Fruit fly (Drosophila melanogaster) whole organism, embryonic: Measurements from ENCODE around the gene Rpn10.
A peak's percentile ranks its signal among the peaks of the same experiment; 100 is the strongest.

Experiments
- B-H1 ChIP-seq: fragments of 200-800 bp; sonication (Bioruptor generic); IDR thresholded peaks from 3 replicates; pipeline ENCODE4 v1.3.6; 2022; ENCODE audit warnings: missing biosample characterization, missing genetic modification characterization
- BtbVII ChIP-seq: fragments of 200-800 bp; sonication (Bioruptor generic); optimal IDR thresholded peaks from 3 replicates; lab custom pipeline; 2017; ENCODE audit warnings: missing biosample characterization, mild to moderate bottlenecking, missing genetic modification characterization
- CG10274 ChIP-seq: fragments of 200-800 bp; sonication (Bioruptor generic); optimal IDR thresholded peaks from 3 replicates; lab custom pipeline; 2017; ENCODE audit warnings: missing biosample characterization, mild to moderate bottlenecking, missing genetic modification characterization
- CG10462 ChIP-seq: fragments of 200-800 bp; sonication (Bioruptor generic); optimal IDR thresholded peaks from 2 replicates; lab custom pipeline; 2016; ENCODE audit warnings: missing biosample characterization, missing genetic modification characterization
- CG12659 ChIP-seq: fragments of 200-800 bp; sonication (Bioruptor generic); optimal IDR thresholded peaks from 3 replicates; lab custom pipeline; 2017; ENCODE audit warnings: mild to moderate bottlenecking, missing biosample characterization, missing genetic modification reagents, missing genetic modification characterization
- CG13296 ChIP-seq: fragments of 200-800 bp; sonication (Bioruptor generic); optimal IDR thresholded peaks from 3 replicates; lab custom pipeline; 2018; ENCODE audit warnings: missing biosample characterization, mild to moderate bottlenecking, missing genetic modification characterization
- CG14860 ChIP-seq: fragments of 200-800 bp; sonication (Bioruptor generic); IDR thresholded peaks from 3 replicates; pipeline ENCODE4 v1.3.6; 2022; ENCODE audit warnings: missing biosample characterization, missing genetic modification characterization; ENCODE audit not compliant: partially characterized antibody
- CG15514 ChIP-seq: fragments of 200-800 bp; sonication (Bioruptor generic); optimal IDR thresholded peaks from 3 replicates; lab custom pipeline; 2017; ENCODE audit warnings: missing biosample characterization, missing genetic modification characterization, mild to moderate bottlenecking, moderate library complexity, missing genetic modification reagents
- CG17186 ChIP-seq: fragments of 200-800 bp; sonication (Bioruptor generic); optimal IDR thresholded peaks from 3 replicates; lab custom pipeline; 2017; ENCODE audit warnings: missing biosample characterization, missing genetic modification reagents, missing genetic modification characterization
- CG2875 ChIP-seq: fragments of 200-800 bp; sonication (Bioruptor generic); optimal IDR thresholded peaks from 2 replicates; lab custom pipeline; 2017; ENCODE audit warnings: missing biosample characterization, mild to moderate bottlenecking, missing genetic modification characterization, missing genetic modification reagents
- CG30020 ChIP-seq: fragments of 200-800 bp; optimal IDR thresholded peaks from 2 replicates; lab custom pipeline; 2019; ENCODE audit warnings: missing biosample characterization, mild to moderate bottlenecking, missing genetic modification characterization, moderate library complexity
- CG30403 ChIP-seq: fragments of 200-800 bp; sonication (Bioruptor generic); optimal IDR thresholded peaks from 3 replicates; lab custom pipeline; 2016; ENCODE audit warnings: missing biosample characterization, missing genetic modification characterization
- CG31365 ChIP-seq: fragments of 200-800 bp; sonication (Bioruptor generic); optimal IDR thresholded peaks from 2 replicates; lab custom pipeline; 2018; ENCODE audit warnings: missing biosample characterization, mild to moderate bottlenecking, missing genetic modification characterization
- CG34224 ChIP-seq: fragments of 200-800 bp; sonication (Bioruptor generic); IDR thresholded peaks from 3 replicates; pipeline ENCODE4 v1.3.6; 2022; ENCODE audit warnings: missing biosample characterization, missing genetic modification characterization; ENCODE audit not compliant: partially characterized antibody
- CG34376 ChIP-seq: fragments of 200-800 bp; sonication (Bioruptor generic); optimal IDR thresholded peaks from 2 replicates; lab custom pipeline; 2018; ENCODE audit warnings: missing biosample characterization, mild to moderate bottlenecking, missing genetic modification characterization
- CG42726 ChIP-seq: fragments of 200-800 bp; sonication (Bioruptor generic); IDR thresholded peaks from 2 replicates; pipeline ENCODE4 v1.3.6; 2022; ENCODE audit warnings: missing biosample characterization, missing genetic modification characterization; ENCODE audit not compliant: partially characterized antibody
- CG4617 ChIP-seq: fragments of 200-800 bp; sonication (Bioruptor generic); optimal IDR thresholded peaks from 3 replicates; lab custom pipeline; 2016; ENCODE audit warnings: missing biosample characterization, missing genetic modification characterization, borderline replicate concordance
- CG4820 ChIP-seq: fragments of 200-800 bp; sonication (Bioruptor generic); optimal IDR thresholded peaks from 3 replicates; lab custom pipeline; 2016; ENCODE audit warnings: missing biosample characterization, missing genetic modification characterization
- CG9727 ChIP-seq: fragments of 200-800 bp; sonication (Bioruptor generic); optimal IDR thresholded peaks from 3 replicates; lab custom pipeline; 2017; ENCODE audit warnings: missing biosample characterization, mild to moderate bottlenecking, missing genetic modification characterization
- H15 ChIP-seq: fragments of 200-800 bp; sonication (Bioruptor generic); IDR thresholded peaks from 3 replicates; pipeline ENCODE4 v1.3.6; 2022; ENCODE audit warnings: missing biosample characterization, missing genetic modification characterization
- Hr78 ChIP-seq, 2 experiments: fragments of 200-800 bp in 1 of 2; fragments of >200 bp in 1 of 2; sonication (Bioruptor generic) in 1 of 2; optimal IDR thresholded peaks; 2 replicates each; lab custom pipeline; 2017 to 2019; ENCODE audit warnings: missing biosample characterization in 2 of 2, missing genetic modification characterization in 2 of 2, mild to moderate bottlenecking in 1 of 2, moderate library complexity in 1 of 2
- MBD-R2 ChIP-seq: fragments of 200-800 bp; sonication (Bioruptor generic); IDR thresholded peaks from 2 replicates; pipeline ENCODE4 v1.3.6; 2022; ENCODE audit warnings: missing biosample characterization, missing genetic modification characterization
- Nf-YC ChIP-seq: fragments of 200-800 bp; optimal IDR thresholded peaks from 3 replicates; lab custom pipeline; 2019; ENCODE audit warnings: missing biosample characterization, mild to moderate bottlenecking, missing genetic modification characterization, moderate library complexity
- Pdp1 ChIP-seq, 2 experiments: fragments of 200-800 bp; sonication (Bioruptor generic); optimal IDR thresholded peaks; 3 replicates each; lab custom pipeline; 2016; ENCODE audit warnings: missing biosample characterization in 2 of 2, missing genetic modification characterization in 2 of 2, mild to moderate bottlenecking in 1 of 2, moderate library complexity in 1 of 2
- Scr ChIP-seq: fragments of 200-800 bp; sonication (Bioruptor generic); IDR thresholded peaks from 2 replicates; pipeline ENCODE4 v1.3.6; 2022; ENCODE audit warnings: missing biosample characterization, missing genetic modification characterization; ENCODE audit not compliant: partially characterized antibody
- Tbp ChIP-seq: fragments of >200 bp; optimal IDR thresholded peaks from 2 replicates; lab custom pipeline; 2018; ENCODE audit warnings: missing biosample characterization, missing genetic modification characterization
- bab2 ChIP-seq: fragments of 200-800 bp; sonication (Bioruptor generic); optimal IDR thresholded peaks from 2 replicates; lab custom pipeline; 2016; ENCODE audit warnings: missing biosample characterization, missing genetic modification characterization
- cg ChIP-seq: fragments of 200-800 bp; sonication (Bioruptor generic); optimal IDR thresholded peaks from 3 replicates; lab custom pipeline; 2019; ENCODE audit warnings: missing biosample characterization, mild to moderate bottlenecking, missing genetic modification characterization, moderate library complexity
- dpn ChIP-seq, 2 experiments: fragments of 200-800 bp; sonication (Bioruptor generic); optimal IDR thresholded peaks; 3 replicates each; lab custom pipeline; 2016; ENCODE audit warnings: missing biosample characterization in 2 of 2, missing genetic modification characterization in 2 of 2
- fd96Cb ChIP-seq: fragments of 200-800 bp; sonication (Bioruptor generic); optimal IDR thresholded peaks from 2 replicates; lab custom pipeline; 2018; ENCODE audit warnings: missing biosample characterization, mild to moderate bottlenecking, missing genetic modification characterization, moderate library complexity
- ftz-f1 ChIP-seq: fragments of 200-800 bp; sonication (Bioruptor generic); optimal IDR thresholded peaks from 2 replicates; lab custom pipeline; 2016; ENCODE audit warnings: missing biosample characterization, missing genetic modification characterization
- gsb ChIP-seq: fragments of 200-800 bp; sonication (Bioruptor generic); IDR thresholded peaks from 2 replicates; pipeline ENCODE4 v1.3.6; 2022; ENCODE audit warnings: missing biosample characterization, missing genetic modification characterization
- inv ChIP-seq: fragments of 200-800 bp; sonication (Bioruptor generic); IDR thresholded peaks from 2 replicates; pipeline ENCODE4 v1.3.6; 2022; ENCODE audit warnings: missing biosample characterization, missing genetic modification characterization; ENCODE audit not compliant: partially characterized antibody
- knrl ChIP-seq: fragments of 200-800 bp; sonication (Bioruptor generic); IDR thresholded peaks from 3 replicates; pipeline ENCODE4 v1.3.6; 2022; ENCODE audit warnings: missing biosample characterization, missing genetic modification characterization; ENCODE audit not compliant: partially characterized antibody
- lmd ChIP-seq: fragments of 200-800 bp; sonication (Bioruptor generic); IDR thresholded peaks from 2 replicates; pipeline ENCODE4 v1.3.6; 2022; ENCODE audit warnings: missing biosample characterization, missing genetic modification characterization
- pum ChIP-seq: fragments of 200-800 bp; sonication (Bioruptor generic); optimal IDR thresholded peaks from 2 replicates; lab custom pipeline; 2016; ENCODE audit warnings: missing biosample characterization, missing genetic modification characterization
- sd ChIP-seq: fragments of 200-800 bp; sonication (Bioruptor generic); optimal IDR thresholded peaks from 3 replicates; lab custom pipeline; 2018; ENCODE audit warnings: missing biosample characterization, mild to moderate bottlenecking, missing genetic modification characterization, moderate library complexity
- shn ChIP-seq: fragments of 200-800 bp; sonication (Bioruptor generic); optimal IDR thresholded peaks from 3 replicates; lab custom pipeline; 2016; ENCODE audit warnings: missing biosample characterization, missing genetic modification characterization
- sima ChIP-seq: fragments of 200-800 bp; sonication (Bioruptor generic); optimal IDR thresholded peaks from 2 replicates; lab custom pipeline; 2016; ENCODE audit warnings: missing biosample characterization, missing genetic modification characterization
- sna ChIP-seq: fragments of 200-800 bp; sonication (Bioruptor generic); IDR thresholded peaks from 2 replicates; pipeline ENCODE4 v1.3.6; 2022; ENCODE audit warnings: missing biosample characterization, missing genetic modification characterization; ENCODE audit not compliant: partially characterized antibody
- tll ChIP-seq, 2 experiments: fragments of 200-800 bp in 1 of 2; fragments of >200 bp in 1 of 2; sonication (Bioruptor generic) in 1 of 2; optimal IDR thresholded peaks; 2 replicates each; lab custom pipeline; 2017 to 2019; ENCODE audit warnings: missing biosample characterization in 2 of 2, missing genetic modification characterization in 2 of 2, mild to moderate bottlenecking in 1 of 2, moderate library complexity in 1 of 2
- unc-4 ChIP-seq: fragments of 200-800 bp; sonication (Bioruptor generic); IDR thresholded peaks from 2 replicates; pipeline ENCODE4 v1.3.6; 2022; ENCODE audit warnings: missing biosample characterization, missing genetic modification characterization; ENCODE audit not compliant: partially characterized antibody
- zfh2 ChIP-seq: fragments of 200-800 bp; sonication (Bioruptor generic); optimal IDR thresholded peaks from 2 replicates; lab custom pipeline; 2016; ENCODE audit warnings: missing biosample characterization, missing genetic modification characterization

Rpn10 gene

DNA sequence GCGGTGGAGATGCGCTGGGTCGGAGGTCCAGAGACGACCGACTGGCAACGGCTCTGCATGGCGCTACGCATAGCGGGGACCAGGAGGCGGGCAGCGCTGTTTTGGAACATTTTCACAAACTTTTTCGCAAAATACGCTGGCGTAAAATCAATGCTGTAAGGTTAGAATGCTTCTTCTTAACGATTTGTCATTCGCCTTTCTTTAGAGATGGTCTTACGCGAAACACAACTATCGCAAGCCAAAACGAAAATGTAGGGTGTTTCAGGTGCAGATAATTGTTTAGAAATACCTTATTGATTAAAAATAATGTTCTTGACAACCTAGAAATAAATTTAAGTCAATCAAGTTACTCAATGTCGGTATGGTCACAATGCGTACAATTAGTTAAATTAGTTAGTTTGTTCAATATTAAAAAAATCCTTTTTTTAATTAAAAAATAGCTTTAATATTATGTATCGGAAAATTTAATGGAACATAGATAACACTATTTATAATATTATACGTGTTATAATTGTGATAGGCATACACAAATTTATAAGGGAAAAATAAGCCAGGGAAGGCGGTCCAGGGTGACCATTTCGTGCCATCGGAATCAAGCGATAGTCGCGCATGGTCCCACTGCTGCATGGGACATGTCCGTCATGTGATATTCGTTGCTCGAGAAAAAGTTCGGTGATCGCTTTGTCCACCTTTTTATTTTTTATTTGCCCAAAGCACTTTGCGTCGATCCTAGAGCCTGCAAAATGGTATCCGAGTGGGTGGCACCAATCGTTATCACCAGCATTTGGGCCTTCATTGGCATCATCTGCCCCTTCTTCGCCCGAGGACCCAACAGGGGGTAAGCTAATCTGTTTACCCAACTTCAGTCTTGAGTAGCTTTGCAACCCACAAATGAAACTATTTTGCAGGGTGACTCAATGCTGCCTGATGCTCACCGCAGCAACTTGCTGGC lies 2.7 kb downstream of the Rpn10 start, which contains the start of the genes COX8 and VhaM9.7-b (continued):
- TF ChIP-seq CG10462 (GFP tag; lab: Kevin White, UChicago), result peak; percentile 42
- TF ChIP-seq inv, result peak; percentile 65; the same call in 1 of the 2 replicates
- TF ChIP-seq, all 482 proteins: peak for 222

DNA sequence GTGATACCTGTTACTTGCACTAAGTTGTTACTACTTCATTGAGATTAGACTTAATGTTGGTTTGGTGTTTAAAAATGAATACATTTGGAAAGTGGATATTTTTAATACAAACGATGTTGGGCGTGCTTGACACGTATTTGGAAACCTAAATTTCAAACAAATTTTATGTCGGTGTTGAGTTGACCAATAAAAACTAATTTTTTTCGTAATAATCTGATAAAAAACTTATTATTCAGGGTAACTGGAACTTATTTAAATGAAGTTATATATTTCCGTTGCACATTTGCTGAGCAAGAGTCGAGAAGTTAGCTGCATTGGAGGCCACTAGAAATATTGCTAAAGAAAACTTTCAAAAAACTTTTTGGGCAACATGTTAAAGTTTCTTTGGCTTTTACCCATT lies 5.3 kb downstream of the Rpn10 start, which contains the start of gene CG33290:
CG33290 (plus strand) TSS at position 301 of the 400 bp plus-strand sequence.
- TF ChIP-seq CG12659 (no peak), Nf-YC (tag; lab: Kevin White, UChicago) (no peak), bab2 (GFP tag; lab: Kevin White, UChicago) (no peak), lmd (no peak)
- TF ChIP-seq, all 482 proteins: peak for 0

DNA sequence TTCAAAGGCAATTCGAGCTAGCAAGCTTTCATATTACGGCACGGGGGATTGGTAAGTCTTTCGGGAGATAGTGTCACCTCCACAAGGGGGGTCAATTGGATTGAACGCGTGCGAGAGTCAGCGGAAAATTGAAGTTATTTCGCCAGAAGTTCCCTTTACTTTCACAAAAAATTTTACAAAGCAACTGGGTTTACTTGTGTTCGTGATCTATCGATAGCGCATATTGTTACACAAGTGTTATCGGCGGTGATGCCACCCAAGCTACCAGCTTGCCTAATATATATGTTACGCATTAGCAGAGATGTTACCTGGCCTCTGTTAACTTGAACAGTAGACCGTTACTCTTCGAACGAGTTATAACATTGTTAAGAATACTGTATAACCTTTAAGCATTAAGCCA lies 18.0 kb downstream of the Rpn10 start, which contains the start of gene Wnk:
Wnk (minus strand) TSS at position 177 of the 400 bp plus-strand sequence.
- TF ChIP-seq Hr78 (GFP tag; optimal IDR thresholded peaks at IDR 0.05; lab: Kevin White, UChicago) (no peak), pum (GFP tag; lab: Kevin White, UChicago) (no peak), CG9727 (GFP tag; lab: Kevin White, UChicago) (no peak), CG30403 (GFP tag; lab: Kevin White, UChicago) (no peak), CG13296 (GFP tag; lab: Kevin White, UChicago) (no peak), sima (GFP tag; lab: Kevin White, UChicago) (no peak), CG15514 (GFP tag; lab: Kevin White, UChicago) (no peak), CG34376 (GFP tag; lab: Kevin White, UChicago) (no peak), dpn (GFP tag; optimal IDR thresholded peaks at IDR 0.05; lab: Kevin White, UChicago) (no peak), gsb (GFP tag; lab: Robert Waterston, UW) (no peak), CG2875 (GFP tag; lab: Kevin White, UChicago) (no peak), MBD-R2 (GFP tag; lab: Robert Waterston, UW) (peak; percentile 57; the same call in 1 of the 2 replicates), BtbVII (GFP tag; lab: Kevin White, UChicago) (no peak), shn (GFP tag; lab: Kevin White, UChicago) (no peak), knrl (GFP tag; lab: Robert Waterston, UW) (peak; percentile 71), zfh2 (GFP tag; lab: Kevin White, UChicago) (no peak), Nf-YC (tag; lab: Kevin White, UChicago) (no peak), sd (tag; lab: Kevin White, UChicago) (no peak), H15 (GFP tag; lab: Robert Waterston, UW) (no peak), Scr (GFP tag; lab: Robert Waterston, UW) (peak; percentile 73), cg (GFP tag; lab: Kevin White, UChicago) (peak; percentile 70), unc-4 (GFP tag; lab: Robert Waterston, UW) (peak; percentile 81), CG31365 (tag; lab: Kevin White, UChicago) (no peak), CG34224 (GFP tag; lab: Robert Waterston, UW) (peak; percentile 82), CG30020 (tag; lab: Kevin White, UChicago) (peak; percentile 36), Tbp (GFP tag; lab: Kevin White, UChicago) (no peak), CG4617 (GFP tag; lab: Kevin White, UChicago) (peak; percentile 62), B-H1 (GFP tag; lab: Robert Waterston, UW) (no peak), CG14860 (peak; percentile 72), CG4820 (no peak), CG42726 (GFP tag; lab: Robert Waterston, UW) (peak; percentile 34; the same call in 1 of the 2 replicates), ftz-f1 (no peak), tll (GFP tag; optimal IDR thresholded peaks at IDR 0.05; lab: Kevin White, UChicago) (no peak), Pdp1 (GFP tag; optimal IDR thresholded peaks at IDR 0.05; lab: Kevin White, UChicago) (peak in 1 of 2 experiments; percentile 100), CG10274 (no peak), sna (GFP tag; lab: Robert Waterston, UW) (peak; percentile 75), CG17186 (GFP tag; lab: Kevin White, UChicago) (peak; percentile 35), fd96Cb (no peak)
